Worm (Caenorhabditis elegans): ENCODE measurements around the gene F18E9.1.

- peak; percentile 93 for TF ChIP-seq sea-1 (GFP tag; conservative IDR thresholded peaks at IDR 0.05)
- TF ChIP-seq flt-1 (GFP tag; IDR thresholded peaks at IDR 0.05): peak; percentile 91
- peak; percentile 89 for TF ChIP-seq hmg-4 (GFP tag; optimal IDR thresholded peaks at IDR 0.05)
- TF ChIP-seq ama-1 (optimal IDR thresholded peaks at IDR 0.05): no peak
- TF ChIP-seq hmbx-1 (tag; optimal IDR thresholded peaks at IDR 0.05): peak; percentile 43
- TF ChIP-seq B0310.2 (tag; optimal IDR thresholded peaks at IDR 0.05): peak; percentile 71
Measured at ce11 chrX:8646287-8646686, 45.0 kb downstream of the F18E9.1 start.

Measured in whole organism, early embryonic.